Fruit fly (Drosophila melanogaster) whole organism, embryonic: ENCODE data around the gene Cp7Fa.

Experiments used
- Awh ChIP-seq: fragments of 200-800 bp; sonication (Bioruptor generic); IDR thresholded peaks from 2 replicates; pipeline ENCODE4, ENCODE4 v1.3.6; 2022; ENCODE audit warnings: missing biosample characterization, missing genetic modification characterization
- CG12236 ChIP-seq: fragments of 200-800 bp; sonication (Bioruptor generic); optimal IDR thresholded peaks from 2 replicates; lab custom pipeline; 2016; ENCODE audit warnings: missing biosample characterization, missing genetic modification characterization
- Dbx ChIP-seq: fragments of 200-800 bp; sonication (Bioruptor generic); IDR thresholded peaks from 3 replicates; pipeline ENCODE4 v1.3.6; 2022; ENCODE audit warnings: missing biosample characterization, missing genetic modification characterization
- Side ChIP-seq: fragments of 200-800 bp; sonication (Bioruptor generic); optimal IDR thresholded peaks from 2 replicates; lab custom pipeline; 2016; ENCODE audit warnings: missing biosample characterization, missing genetic modification characterization
- Sox102F ChIP-seq: fragments of 200-800 bp; sonication (Bioruptor generic); optimal IDR thresholded peaks from 2 replicates; lab custom pipeline; 2018; ENCODE audit warnings: missing biosample characterization, mild to moderate bottlenecking, missing genetic modification characterization, moderate library complexity
- Stat92E ChIP-seq, 3 experiments: fragments of >200 bp in 2 of 3; fragments of 200-800 bp in 1 of 3; sonication (Bioruptor generic) in 1 of 3; optimal IDR thresholded peaks; 2 replicates each; lab custom pipeline; 2017 to 2019; ENCODE audit warnings: missing biosample characterization in 3 of 3, missing genetic modification characterization in 3 of 3, mild to moderate bottlenecking in 1 of 3, moderate library complexity in 1 of 3
- TFAM ChIP-seq: fragments of 200-800 bp; sonication (Bioruptor generic); optimal IDR thresholded peaks from 2 replicates; lab custom pipeline; 2017; ENCODE audit warnings: missing biosample characterization, missing genetic modification characterization, inconsistent platforms
- ems ChIP-seq: fragments of 200-800 bp; sonication (Bioruptor generic); optimal IDR thresholded peaks from 3 replicates; lab custom pipeline; 2016; ENCODE audit warnings: missing biosample characterization, missing genetic modification characterization
- mld ChIP-seq: fragments of 200-800 bp; sonication (Bioruptor generic); IDR thresholded peaks from 3 replicates; pipeline ENCODE4 v1.3.6; 2022; ENCODE audit warnings: missing biosample characterization, missing genetic modification characterization; ENCODE audit not compliant: partially characterized antibody

DNA sequence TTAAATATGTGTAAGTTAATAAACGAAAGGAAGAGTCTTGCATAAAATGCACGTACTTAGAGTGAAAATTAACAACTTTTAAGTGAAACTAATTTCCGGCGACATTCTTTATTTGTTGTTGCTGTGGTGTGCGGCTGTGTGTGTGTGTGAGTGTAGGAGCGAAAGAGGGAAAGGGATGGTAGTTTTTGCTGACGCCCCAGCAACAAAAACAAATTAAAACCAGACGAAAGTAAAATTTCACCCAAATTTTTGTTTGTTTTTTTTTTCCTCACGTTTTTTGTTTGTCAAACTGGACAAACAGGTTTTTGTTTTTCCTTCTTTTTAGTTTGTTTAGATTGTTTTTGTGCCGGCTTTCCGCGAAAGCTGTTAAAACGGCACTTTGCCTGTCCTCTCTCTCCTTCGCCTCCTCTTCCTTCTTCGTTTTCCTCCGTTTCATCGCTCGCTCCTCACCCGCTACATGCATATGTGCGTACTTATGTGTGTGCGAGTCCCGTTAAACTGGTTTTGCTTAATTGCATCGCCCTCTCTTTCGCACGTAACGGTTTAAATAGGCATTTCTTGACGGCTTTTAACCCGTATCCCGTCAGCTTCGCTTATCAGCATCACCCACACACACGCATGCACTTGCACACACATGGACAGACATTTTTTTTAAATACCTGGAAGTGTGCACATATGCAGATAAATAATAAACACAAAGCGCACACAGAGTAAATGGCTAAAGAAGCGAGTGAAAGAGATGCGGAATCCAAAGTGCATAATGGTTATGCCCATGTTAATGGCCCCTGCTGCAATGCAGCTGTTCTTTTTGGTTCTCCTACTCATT is 33.2 kb upstream of the Cp7Fa start, which contains the start of gene Miga:
- TF ChIP-seq TFAM (GFP tag; lab: Kevin White, UChicago) (no peak), Sox102F (GFP tag; lab: Kevin White, UChicago) (no peak), Stat92E (GFP tag; optimal IDR thresholded peaks at IDR 0.05; lab: Kevin White, UChicago) (peak in 1 of 3 experiments; percentile 53), Awh (GFP tag; lab: Robert Waterston, UW) (no peak), Dbx (GFP tag; lab: Robert Waterston, UW) (no peak), mld (no peak), CG12236 (GFP tag; lab: Kevin White, UChicago) (no peak), Side (GFP tag; lab: Kevin White, UChicago) (no peak), ems (GFP tag; lab: Kevin White, UChicago) (no peak)
